ENCODE assay signal across 1 fruit fly cellular context in genomic region chr3L:3070274-3071204, dm6.
A peak's percentile ranks its signal among the peaks of the same experiment; 100 is the strongest.
TF ChIP-seq lines count a peak whose summit lies in the region.

Gene CG32486 (minus strand): TSS chr3L:3070839.
Gene PAN3 (plus strand): TSS chr3L:3071133.

TF ChIP-seq in whole organism, embryonic, 481 proteins besides CTCF, POLR2A, EP300 and RAD21 (continued from another document):
- no peak for TF ChIP-seq Bteb2 (GFP tag; optimal IDR thresholded peaks at IDR 0.05; lab: Kevin White, UChicago)
- TF ChIP-seq kni (GFP tag; optimal IDR thresholded peaks at IDR 0.05; lab: Kevin White, UChicago): peak; percentile 20
- peak; percentile 82 for TF ChIP-seq hkb (optimal IDR thresholded peaks at IDR 0.05; lab: Kevin White, UChicago)
- TF ChIP-seq hkb (GFP tag; IDR thresholded peaks at IDR 0.05; lab: Robert Waterston, UW): peak; percentile 46; the same call in 1 of the 2 replicates
- peak; percentile 20 for TF ChIP-seq pho (GFP tag; optimal IDR thresholded peaks at IDR 0.05; lab: Kevin White, UChicago)
- peak; percentile 86 for TF ChIP-seq CG42726 (GFP tag; IDR thresholded peaks at IDR 0.05; lab: Robert Waterston, UW; ENCODE audit: partially characterized antibody)
- no peak for TF ChIP-seq Atf6 (GFP tag; IDR thresholded peaks at IDR 0.05; lab: Robert Waterston, UW)
- no peak for TF ChIP-seq CG7372 (GFP tag; IDR thresholded peaks at IDR 0.05; lab: Robert Waterston, UW)
- peak; percentile 69 for TF ChIP-seq CG7963 (GFP tag; IDR thresholded peaks at IDR 0.05; lab: Robert Waterston, UW; ENCODE audit: partially characterized antibody)
- TF ChIP-seq CG4820 (GFP tag; optimal IDR thresholded peaks at IDR 0.05; lab: Kevin White, UChicago): no peak
- TF ChIP-seq CG13424 (tag; optimal IDR thresholded peaks at IDR 0.05; lab: Kevin White, UChicago): peak; percentile 43
- TF ChIP-seq CG13894 (tag; optimal IDR thresholded peaks at IDR 0.05; lab: Kevin White, UChicago): peak; percentile 87
- TF ChIP-seq CG18476 (GFP tag; optimal IDR thresholded peaks at IDR 0.05; lab: Kevin White, UChicago): no peak
- TF ChIP-seq CG2116 (GFP tag; optimal IDR thresholded peaks at IDR 0.05; lab: Kevin White, UChicago): peak; percentile 83
- TF ChIP-seq hth (optimal IDR thresholded peaks at IDR 0.05; lab: Kevin White, UChicago): no peak
- peak; percentile 44 for TF ChIP-seq MESR4 (GFP tag; optimal IDR thresholded peaks at IDR 0.05; lab: Kevin White, UChicago)
- no peak for TF ChIP-seq Ptx1 (GFP tag; IDR thresholded peaks at IDR 0.05; lab: Robert Waterston, UW)
- TF ChIP-seq CG6854 (GFP tag; optimal IDR thresholded peaks at IDR 0.05; lab: Kevin White, UChicago): peak; percentile 70
- TF ChIP-seq ind (GFP tag; optimal IDR thresholded peaks at IDR 0.05; lab: Kevin White, UChicago): peak; percentile 8
- TF ChIP-seq CG2120 (GFP tag; optimal IDR thresholded peaks at IDR 0.05; lab: Kevin White, UChicago): peak; percentile 38
- TF ChIP-seq HLH54F (GFP tag; optimal IDR thresholded peaks at IDR 0.05; lab: Kevin White, UChicago): peak; percentile 10
- peak; percentile 33; the same call in 1 of the 2 replicates for TF ChIP-seq CG6272 (GFP tag; IDR thresholded peaks at IDR 0.05; lab: Robert Waterston, UW)
- TF ChIP-seq twi (tag; optimal IDR thresholded peaks at IDR 0.05; lab: Kevin White, UChicago): peak; percentile 40
- TF ChIP-seq E2f2 (GFP tag; IDR thresholded peaks at IDR 0.05; lab: Robert Waterston, UW): peak; percentile 42; the same call in 1 of the 2 replicates
- peak; percentile 55 for TF ChIP-seq Deaf1 (tag; optimal IDR thresholded peaks at IDR 0.05; lab: Kevin White, UChicago)
- peak; percentile 47 for TF ChIP-seq Hey (tag; optimal IDR thresholded peaks at IDR 0.05; lab: Kevin White, UChicago)
- TF ChIP-seq Lhr (GFP tag; optimal IDR thresholded peaks at IDR 0.05; lab: Kevin White, UChicago): peak; percentile 94
- peak; percentile 76 for TF ChIP-seq CG4617 (GFP tag; optimal IDR thresholded peaks at IDR 0.05; lab: Kevin White, UChicago; ENCODE audit: borderline replicate concordance)
- TF ChIP-seq Aef1 (GFP tag; IDR thresholded peaks at IDR 0.05; lab: Robert Waterston, UW): no peak
- peak; percentile 72 for TF ChIP-seq CG8290 (GFP tag; optimal IDR thresholded peaks at IDR 0.05; lab: Kevin White, UChicago)
- TF ChIP-seq CG8290 (tag; optimal IDR thresholded peaks at IDR 0.05; lab: Kevin White, UChicago): peak in 1 of 2 experiments; percentile 85
- TF ChIP-seq CG11723 (GFP tag; optimal IDR thresholded peaks at IDR 0.05; lab: Kevin White, UChicago): peak; percentile 4
- TF ChIP-seq jumu (GFP tag; optimal IDR thresholded peaks at IDR 0.05; lab: Kevin White, UChicago): no peak
- TF ChIP-seq CG11398 (GFP tag; optimal IDR thresholded peaks at IDR 0.05; lab: Kevin White, UChicago): no peak
- TF ChIP-seq Camta (GFP tag; optimal IDR thresholded peaks at IDR 0.05; lab: Kevin White, UChicago): peak; percentile 13
- TF ChIP-seq CG13296 (GFP tag; optimal IDR thresholded peaks at IDR 0.05; lab: Kevin White, UChicago): peak; percentile 37
- TF ChIP-seq cad (GFP tag; optimal IDR thresholded peaks at IDR 0.05; lab: Kevin White, UChicago): peak; percentile 40
- no peak for TF ChIP-seq Atf-2 (GFP tag; optimal IDR thresholded peaks at IDR 0.05; lab: Kevin White, UChicago)
- no peak for TF ChIP-seq CG9215 (GFP tag; IDR thresholded peaks at IDR 0.05; lab: Robert Waterston, UW)
- TF ChIP-seq stwl (tag; optimal IDR thresholded peaks at IDR 0.05; lab: Kevin White, UChicago): peak; percentile 51
- peak; percentile 45 for TF ChIP-seq bcd (GFP tag; optimal IDR thresholded peaks at IDR 0.05; lab: Kevin White, UChicago)
- no peak for TF ChIP-seq CG17612 (GFP tag; IDR thresholded peaks at IDR 0.05; lab: Robert Waterston, UW)
- TF ChIP-seq pnt (GFP tag; optimal IDR thresholded peaks at IDR 0.05; lab: Kevin White, UChicago): no peak
- TF ChIP-seq CG32767 (GFP tag; IDR thresholded peaks at IDR 0.05; lab: Robert Waterston, UW): no peak
- no peak for TF ChIP-seq al (GFP tag; IDR thresholded peaks at IDR 0.05; lab: Robert Waterston, UW)
- no peak for TF ChIP-seq Tbp (GFP tag; optimal IDR thresholded peaks at IDR 0.05; lab: Kevin White, UChicago)
- no peak for TF ChIP-seq CG10959 (GFP tag; IDR thresholded peaks at IDR 0.05; lab: Robert Waterston, UW)
- no peak for TF ChIP-seq Usf (GFP tag; optimal IDR thresholded peaks at IDR 0.05; lab: Kevin White, UChicago)
TF ChIP-seq in whole organism, embryonic: peak in this region for 304.
